Worm (Caenorhabditis elegans): ENCODE measurements around the gene F09G8.7.

Gene F09G8.7

DNA sequence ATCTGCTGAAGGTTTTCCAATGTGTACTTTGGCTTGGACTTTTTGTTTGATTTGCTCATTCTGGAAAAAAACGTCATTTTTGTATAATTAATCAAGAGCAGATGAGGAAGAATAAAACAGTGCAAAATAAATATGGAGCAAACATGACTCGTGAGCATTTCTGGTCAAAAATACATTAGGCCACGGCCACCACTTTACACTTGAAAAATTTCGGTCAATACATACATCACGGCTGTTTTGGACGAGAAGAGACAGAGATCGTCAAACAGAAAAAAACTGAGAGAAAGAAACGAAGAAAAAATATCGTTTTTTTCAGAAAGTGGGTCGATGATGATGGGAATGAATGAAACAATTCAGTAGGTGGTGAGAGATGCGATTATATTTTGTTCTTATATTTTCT is at the start of gene F09G8.7, which contains the start of gene crn-7:
F09G8.7 (minus strand) TSS at position 60 of the 400 bp plus-strand sequence.
crn-7 (plus strand) TSS at position 236 of the 400 bp plus-strand sequence.
- no peak for TF ChIP-seq unc-62 (GFP tag; optimal IDR thresholded peaks at IDR 0.05)

- TF ChIP-seq unc-62 (GFP tag; optimal IDR thresholded peaks at IDR 0.05): no peak
Observed at ce11 chrIII:8312393-8312792, 44.2 kb upstream of the F09G8.7 start, which contains the start of gene F10E9.2. Gene F10E9.2, plus strand, starts transcription at chrIII:8312693.

- TF ChIP-seq unc-62 (GFP tag; optimal IDR thresholded peaks at IDR 0.05): no peak
Observed at ce11 chrIII:8310239-8311057, 42.3 kb upstream of the F09G8.7 start, which contains the start of gene F10E9.3. Gene F10E9.3, plus strand, starts transcription at chrIII:8311007.

DNA sequence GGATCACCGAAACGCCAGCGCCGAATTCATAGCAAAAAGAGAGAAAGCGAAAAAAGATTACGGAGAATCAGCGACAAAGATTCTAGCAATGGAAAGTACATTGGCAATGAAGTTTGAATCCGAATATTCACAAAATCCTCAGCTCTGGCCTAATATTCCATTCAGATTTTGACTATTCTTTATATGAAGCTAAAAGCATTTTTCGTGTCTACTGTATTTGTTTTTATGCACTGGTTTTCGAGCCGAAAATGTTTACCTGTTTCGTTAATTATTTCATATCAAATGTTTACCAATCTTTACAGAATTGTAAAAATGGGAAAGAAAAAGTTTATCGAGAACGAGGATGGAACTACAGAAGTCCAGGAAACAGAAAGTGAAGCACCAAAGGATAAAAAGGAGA is 40.1 kb upstream of the F09G8.7 start, which contains the start of gene F10E9.4:
F10E9.4 (plus strand) TSS at position 301 of the 400 bp plus-strand sequence.
- no peak for TF ChIP-seq unc-62 (GFP tag; optimal IDR thresholded peaks at IDR 0.05)

DNA sequence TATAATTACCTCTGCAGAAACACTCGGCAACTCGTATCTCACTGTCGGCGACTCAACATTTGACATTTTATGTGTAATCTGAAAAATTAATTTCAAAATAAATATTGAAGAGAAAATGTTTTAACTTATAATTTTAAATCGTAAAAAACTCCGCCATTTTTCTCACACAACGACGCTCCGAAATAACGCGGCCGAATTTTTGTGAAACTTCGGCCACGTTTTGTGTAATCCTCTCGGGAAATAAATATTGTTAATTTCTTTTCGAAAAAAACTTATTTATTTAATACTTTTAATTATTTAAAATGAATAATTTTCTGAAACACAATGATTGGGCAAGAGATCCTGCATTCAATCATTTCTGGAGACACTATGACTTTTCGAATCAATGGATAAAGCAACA is 39.2 kb upstream of the F09G8.7 start, which contains the start of the genes F10E9.7 and F10E9.5:
F10E9.7 (minus strand) TSS at position 86 of the 400 bp plus-strand sequence.
F10E9.5 (plus strand) TSS at position 237 of the 400 bp plus-strand sequence.
- TF ChIP-seq unc-62 (GFP tag; optimal IDR thresholded peaks at IDR 0.05): no peak

- no peak for TF ChIP-seq unc-62 (GFP tag; optimal IDR thresholded peaks at IDR 0.05)
Observed at ce11 chrIII:8305816-8306215, 37.7 kb upstream of the F09G8.7 start.

- no peak for TF ChIP-seq unc-62 (GFP tag; optimal IDR thresholded peaks at IDR 0.05)
Observed at ce11 chrIII:8305304-8305703, 37.1 kb upstream of the F09G8.7 start.

ce11 chrIII:8303440-8303839 is 35.3 kb upstream of the F09G8.7 start:
- no peak for TF ChIP-seq unc-62 (GFP tag; optimal IDR thresholded peaks at IDR 0.05)

DNA sequence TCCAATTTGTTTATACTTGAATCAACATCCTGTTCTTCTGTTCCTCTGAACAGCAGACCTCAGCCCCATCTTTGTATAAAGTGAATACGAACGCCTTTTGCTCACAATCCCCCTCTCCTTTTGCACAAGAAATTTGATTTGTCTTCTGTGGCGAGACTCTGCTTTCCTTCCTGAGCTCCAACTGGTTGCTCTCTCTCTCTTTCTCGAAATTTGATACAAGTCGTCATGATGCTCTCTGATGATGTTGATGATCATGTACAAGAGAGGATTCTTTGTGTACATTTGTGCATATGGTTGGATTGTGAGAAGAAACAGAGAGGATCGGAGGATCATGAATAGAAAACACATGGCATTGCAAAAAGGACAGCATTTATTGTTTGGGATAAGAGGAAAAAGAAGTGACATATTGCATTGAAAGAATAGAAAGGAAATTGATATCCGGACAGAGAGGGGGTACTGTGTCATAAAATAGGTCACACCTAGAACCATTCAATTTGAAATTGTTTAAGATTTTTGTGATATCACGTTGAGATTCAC is 32.8 kb upstream of the F09G8.7 start:
- no peak for TF ChIP-seq unc-62 (GFP tag; optimal IDR thresholded peaks at IDR 0.05)

DNA sequence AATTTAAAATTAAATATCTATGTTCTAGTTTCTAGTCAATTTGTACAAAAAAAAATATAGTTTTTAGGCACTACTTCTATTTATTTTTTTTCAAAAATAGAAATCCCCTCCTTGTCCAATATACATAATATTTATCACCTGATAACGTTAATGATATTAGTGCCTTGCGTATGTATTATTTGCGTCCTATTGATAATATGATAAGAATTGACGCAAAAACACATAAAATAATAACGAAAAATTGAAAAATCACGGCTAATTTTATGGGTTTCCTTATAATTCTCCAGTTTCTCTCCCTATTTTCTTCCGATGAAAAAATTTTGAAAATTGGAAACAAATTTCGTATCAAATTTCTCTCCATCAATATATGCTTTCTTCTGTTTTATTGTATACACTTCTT is 31.6 kb upstream of the F09G8.7 start:
- TF ChIP-seq unc-62 (GFP tag; optimal IDR thresholded peaks at IDR 0.05): no peak

ce11 chrIII:8299078-8299587 is 31.0 kb upstream of the F09G8.7 start:
- no peak for TF ChIP-seq unc-62 (GFP tag; optimal IDR thresholded peaks at IDR 0.05)

ce11 chrIII:8298216-8298920 is 30.2 kb upstream of the F09G8.7 start:
- no peak for TF ChIP-seq unc-62 (GFP tag; optimal IDR thresholded peaks at IDR 0.05)

DNA sequence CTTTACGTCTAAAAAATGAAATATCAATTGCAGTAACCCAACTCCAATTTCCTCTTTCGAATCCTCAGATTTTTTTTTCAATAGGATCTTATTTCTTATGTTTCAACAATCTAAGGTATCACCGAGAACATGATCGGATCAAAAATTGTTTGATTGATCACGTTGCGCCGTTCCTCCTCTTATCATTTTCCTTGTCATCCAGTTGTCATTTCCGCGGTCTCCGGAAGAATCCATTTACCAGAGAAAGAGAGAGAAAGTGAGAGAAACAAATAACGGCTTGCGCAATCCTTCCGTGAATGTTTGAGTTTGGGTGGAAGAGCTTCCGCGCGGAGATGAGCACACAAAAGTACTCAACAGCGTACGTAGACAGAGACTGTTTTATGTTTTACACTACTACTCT is 25.1 kb upstream of the F09G8.7 start:
- no peak for TF ChIP-seq unc-62 (GFP tag; optimal IDR thresholded peaks at IDR 0.05)

- no peak for TF ChIP-seq unc-62 (GFP tag; optimal IDR thresholded peaks at IDR 0.05)
Observed at ce11 chrIII:8291268-8292032, 23.3 kb upstream of the F09G8.7 start.

DNA sequence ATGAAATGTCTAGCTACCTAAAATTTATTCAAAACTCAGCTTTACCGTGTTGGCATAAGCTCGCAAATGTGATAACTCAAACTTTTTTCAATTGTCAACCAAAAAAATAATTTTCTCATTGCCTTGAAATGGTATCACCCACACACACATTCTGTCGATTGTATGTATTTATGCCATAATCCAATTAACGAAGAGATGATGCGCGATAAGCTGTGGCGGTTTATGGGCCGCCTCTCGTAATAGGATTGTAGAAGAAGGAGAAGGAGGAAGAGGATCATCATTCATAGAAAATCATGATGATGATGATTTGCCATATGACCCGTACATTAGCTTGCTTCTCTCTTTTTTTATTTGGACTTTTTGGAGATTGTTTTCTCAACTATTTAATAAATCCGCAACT is 21.0 kb upstream of the F09G8.7 start:
- no peak for TF ChIP-seq unc-62 (GFP tag; optimal IDR thresholded peaks at IDR 0.05)
